Worm (Caenorhabditis elegans) whole organism, L4/young adult: Measurements from ENCODE around the gene str-86.

ENCODE experiments used
- W03F9.2 ChIP-seq: fragments of 150-350 bp; optimal IDR thresholded peaks from 2 replicates; lab custom pipeline; 2014; ENCODE audit warnings: missing biosample characterization, missing genetic modification characterization
- him-1 ChIP-seq: sonication (generic microtip); optimal IDR thresholded peaks from 2 replicates; lab custom pipeline; 2016; ENCODE audit warnings: missing genotype, missing genetic modification reagents, missing genetic modification characterization, missing compliant biosample characterization

ce11 chrV:9016479-9016878 is 33.0 kb upstream of the str-86 start, which contains the start of gene oac-40:
- TF ChIP-seq him-1 (no peak), W03F9.2 (tag; lab: Kevin White, UChicago) (no peak)
